Worm (Caenorhabditis elegans) whole organism, L4 larva: ENCODE measurements around the gene K01D12.10.

Experiments used
- D1046.2 ChIP-seq: fragments of 200-800 bp; sonication (Bioruptor generic); IDR thresholded peaks from 2 replicates; pipeline ENCODE4 v1.3.6; 2022; ENCODE audit warnings: missing genetic modification characterization, missing compliant biosample characterization
- F26F4.8 ChIP-seq: fragments of 200-800 bp; sonication (Bioruptor generic); conservative IDR thresholded peaks from 2 replicates; pipeline ENCODE4 v1.3.6; 2022; ENCODE audit warnings: missing genetic modification characterization, missing compliant biosample characterization
- F44E2.7 ChIP-seq: fragments of 200-800 bp; sonication (Bioruptor generic); IDR thresholded peaks from 2 replicates; pipeline ENCODE4 v2.1.2; 2022; ENCODE audit warnings: missing genetic modification characterization, missing compliant biosample characterization
- F49E8.2 ChIP-seq: sonication (generic microtip); optimal IDR thresholded peaks from 2 replicates; lab custom pipeline; 2016; ENCODE audit warnings: missing compliant biosample characterization, mild to moderate bottlenecking, missing genetic modification characterization, borderline replicate concordance
- Y48G9A.11 ChIP-seq: fragments of 200-800 bp; sonication (Bioruptor generic); IDR thresholded peaks from 2 replicates; pipeline ENCODE4 v1.3.6; 2022; ENCODE audit warnings: missing genetic modification reagents, missing genetic modification characterization, missing compliant biosample characterization
- Y5F2A.4 ChIP-seq: fragments of 200-800 bp; sonication (Bioruptor generic); optimal IDR thresholded peaks from 2 replicates; lab custom pipeline; 2018; ENCODE audit warnings: mild to moderate bottlenecking, missing genetic modification characterization, missing compliant biosample characterization
- aly-2 ChIP-seq: sonication (generic microtip); optimal IDR thresholded peaks from 2 replicates; lab custom pipeline; 2018; ENCODE audit warnings: missing biosample characterization, missing genetic modification characterization
- cey-2 ChIP-seq: sonication (generic microtip); optimal IDR thresholded peaks from 3 replicates; lab custom pipeline; 2017; ENCODE audit warnings: missing genetic modification characterization, mild to moderate bottlenecking, missing compliant biosample characterization, antibody characterized with exemption, borderline replicate concordance; ENCODE audit not compliant: insufficient read depth
- ctbp-1 ChIP-seq: fragments of 200-800 bp; sonication (Bioruptor generic); IDR thresholded peaks from 2 replicates; pipeline ENCODE4 v1.3.6; 2022; ENCODE audit warnings: missing genetic modification reagents, missing genetic modification characterization, missing compliant biosample characterization
- daf-16 ChIP-seq, 3 experiments: sonication (generic microtip); optimal IDR thresholded peaks; 2 replicates each; lab custom pipeline; 2016 to 2017; ENCODE audit warnings: missing genetic modification characterization in 3 of 3, missing genetic modification reagents in 3 of 3, mild to moderate bottlenecking in 2 of 3, missing compliant biosample characterization in 2 of 3, missing biosample characterization in 1 of 3, moderate library complexity in 1 of 3
- daf-19 ChIP-seq: fragments of 200-800 bp; sonication (Bioruptor generic); conservative IDR thresholded peaks from 2 replicates; pipeline ENCODE4 v1.3.6; 2022; ENCODE audit warnings: missing genetic modification characterization, missing compliant biosample characterization
- daf-8 ChIP-seq: fragments of 200-800 bp; sonication (Bioruptor generic); IDR thresholded peaks from 2 replicates; pipeline ENCODE4 v1.3.6; 2022; ENCODE audit warnings: missing genetic modification characterization, missing compliant biosample characterization
- dmd-9 ChIP-seq: fragments of 200-800 bp; sonication (Bioruptor generic); IDR thresholded peaks from 2 replicates; pipeline ENCODE4 v1.3.6; 2022; ENCODE audit warnings: missing genetic modification reagents, missing genetic modification characterization, missing compliant biosample characterization
- dve-1 ChIP-seq: sonication (generic microtip); optimal IDR thresholded peaks from 2 replicates; lab custom pipeline; 2017; ENCODE audit warnings: antibody characterized with exemption, mild to moderate bottlenecking, missing genetic modification characterization, missing compliant biosample characterization; ENCODE audit not compliant: insufficient read depth
- gei-8 ChIP-seq: fragments of 200-800 bp; sonication (Bioruptor generic); optimal IDR thresholded peaks from 2 replicates; lab custom pipeline; 2018; ENCODE audit warnings: mild to moderate bottlenecking, missing genetic modification characterization, missing compliant biosample characterization
- lin-1 ChIP-seq: fragments of 200-800 bp; sonication (Bioruptor generic); IDR thresholded peaks from 2 replicates; pipeline ENCODE4 v1.3.6; 2022; ENCODE audit warnings: missing genetic modification reagents, missing genetic modification characterization, missing compliant biosample characterization
- lin-15B ChIP-seq: fragments of 150-350 bp; sonication (generic microtip); optimal IDR thresholded peaks from 3 replicates; lab custom pipeline; 2014; ENCODE audit warnings: missing biosample characterization, missing genetic modification characterization
- lin-29 ChIP-seq: fragments of 200-800 bp; sonication (Bioruptor generic); IDR thresholded peaks from 2 replicates; pipeline ENCODE4 v1.3.6; 2022; ENCODE audit warnings: missing genetic modification reagents, missing genetic modification characterization, missing compliant biosample characterization
- lin-39 ChIP-seq: fragments of 150-350 bp; optimal IDR thresholded peaks from 2 replicates; lab custom pipeline; 2014; ENCODE audit warnings: missing biosample characterization, missing genetic modification reagents, missing genetic modification characterization
- lir-3 ChIP-seq: sonication (generic microtip); optimal IDR thresholded peaks from 2 replicates; lab custom pipeline; 2016; ENCODE audit warnings: mild to moderate bottlenecking, missing genetic modification characterization, missing compliant biosample characterization
- nhr-111 ChIP-seq: fragments of 200-800 bp; sonication (Bioruptor generic); optimal IDR thresholded peaks from 2 replicates; lab custom pipeline; 2018; ENCODE audit warnings: mild to moderate bottlenecking, missing genetic modification characterization, missing compliant biosample characterization
- nhr-25 ChIP-seq: sonication (generic microtip); optimal IDR thresholded peaks from 2 replicates; lab custom pipeline; 2017; ENCODE audit warnings: missing genetic modification characterization, mild to moderate bottlenecking, missing compliant biosample characterization, antibody characterized with exemption, moderate library complexity, borderline replicate concordance; ENCODE audit not compliant: insufficient read depth
- nhr-41 ChIP-seq: fragments of 200-800 bp; sonication (Bioruptor generic); IDR thresholded peaks from 2 replicates; pipeline ENCODE4 v1.3.6; 2022; ENCODE audit warnings: missing genetic modification reagents, missing genetic modification characterization, missing compliant biosample characterization
- nhr-42 ChIP-seq: fragments of 200-800 bp; sonication (Bioruptor generic); IDR thresholded peaks from 2 replicates; pipeline ENCODE4 v1.3.6; 2022; ENCODE audit warnings: missing genetic modification characterization, missing compliant biosample characterization
- nhr-6 ChIP-seq: fragments of 150-350 bp; optimal IDR thresholded peaks from 2 replicates; lab custom pipeline; 2014; ENCODE audit warnings: missing biosample characterization, missing genetic modification characterization
- nhr-76 ChIP-seq: fragments of 150-350 bp; optimal IDR thresholded peaks from 2 replicates; lab custom pipeline; 2014; ENCODE audit warnings: missing biosample characterization, missing genetic modification characterization
- pqm-1 ChIP-seq: sonication (generic microtip); optimal IDR thresholded peaks from 2 replicates; lab custom pipeline; 2017; ENCODE audit warnings: missing biosample characterization, missing genetic modification characterization
- skn-1 ChIP-seq: fragments of 150-350 bp; optimal IDR thresholded peaks from 2 replicates; lab custom pipeline; 2014; ENCODE audit warnings: missing biosample characterization, missing genetic modification characterization
- unc-130 ChIP-seq: sonication (generic microtip); optimal IDR thresholded peaks from 2 replicates; lab custom pipeline; 2016; ENCODE audit warnings: missing genetic modification reagents, missing genetic modification characterization, missing compliant biosample characterization
- zfp-2 ChIP-seq: sonication (generic microtip); optimal IDR thresholded peaks from 2 replicates; lab custom pipeline; 2016; ENCODE audit warnings: mild to moderate bottlenecking, missing genetic modification characterization, missing compliant biosample characterization
- zfp-3 ChIP-seq: fragments of 200-800 bp; sonication (Bioruptor generic); conservative IDR thresholded peaks from 2 replicates; pipeline ENCODE4 v1.3.6; 2022; ENCODE audit warnings: missing genetic modification reagents, missing genetic modification characterization, missing compliant biosample characterization
- ztf-11 ChIP-seq: fragments of 150-350 bp; optimal IDR thresholded peaks from 2 replicates; lab custom pipeline; 2014; ENCODE audit warnings: missing biosample characterization, missing genetic modification characterization

Gene K01D12.10

DNA sequence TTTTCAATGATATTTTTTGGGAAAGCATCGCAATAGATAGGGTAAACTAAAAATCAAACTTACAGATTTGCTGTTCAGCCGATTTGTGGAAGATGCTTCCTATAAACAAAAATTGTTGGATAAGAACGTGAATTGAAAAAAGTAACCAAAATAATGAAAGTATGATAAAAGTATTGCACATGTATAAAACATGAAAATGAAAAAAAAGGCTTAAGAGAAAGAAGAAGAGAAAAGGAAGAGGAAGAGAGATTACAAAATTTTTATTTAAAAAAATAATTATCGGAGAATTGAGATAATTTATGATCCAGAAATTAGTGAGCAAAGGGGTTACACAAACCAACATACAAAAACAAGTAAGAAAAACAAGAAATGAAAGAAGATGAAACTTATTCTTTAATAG is 35.4 kb downstream of the K01D12.10 start, which contains the start of gene pals-37:
Gene pals-37 (minus strand): TSS at position 101 of the 400 bp plus-strand sequence.
- TF ChIP-seq zfp-3 (no peak), zfp-2 (tag; lab: Kevin White, UChicago) (no peak), daf-8 (GFP tag; lab: Robert Waterston, UW) (no peak)

DNA sequence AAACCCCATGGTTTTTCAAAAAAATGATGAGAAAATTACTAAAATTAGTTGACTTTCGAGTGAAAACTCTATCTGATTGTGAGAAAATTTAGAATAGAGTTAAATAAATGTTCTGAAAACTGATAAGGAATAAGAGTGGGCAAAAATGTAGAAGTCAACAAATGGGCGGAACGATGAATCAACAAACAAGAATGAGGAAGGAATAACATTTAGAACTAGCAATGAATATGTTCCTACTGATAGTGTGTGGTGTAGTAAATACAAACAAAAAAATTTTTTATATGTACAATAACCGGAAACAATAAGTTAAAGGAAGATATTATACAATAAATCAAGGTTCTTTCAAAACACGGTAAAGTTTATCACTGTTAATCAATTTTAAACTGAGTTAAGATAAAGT is 37.7 kb downstream of the K01D12.10 start, which contains the start of gene pals-39:
Gene pals-39 (minus strand): TSS at position 101 of the 400 bp plus-strand sequence.
- no peak for TF ChIP-seq daf-16 (GFP tag; optimal IDR thresholded peaks at IDR 0.05; lab: Kevin White, UChicago)
- TF ChIP-seq daf-16 (tag; optimal IDR thresholded peaks at IDR 0.05; lab: Kevin White, UChicago): peak; percentile 64
- no peak for TF ChIP-seq ztf-11 (tag; lab: Kevin White, UChicago)
- TF ChIP-seq Y48G9A.11 (GFP tag; lab: Robert Waterston, UW): no peak
- TF ChIP-seq nhr-41 (GFP tag; lab: Robert Waterston, UW): no peak
- TF ChIP-seq cey-2 (tag; lab: Kevin White, UChicago): no peak
- TF ChIP-seq F26F4.8 (GFP tag; lab: Robert Waterston, UW): no peak
- peak; percentile 21 for TF ChIP-seq pqm-1

DNA sequence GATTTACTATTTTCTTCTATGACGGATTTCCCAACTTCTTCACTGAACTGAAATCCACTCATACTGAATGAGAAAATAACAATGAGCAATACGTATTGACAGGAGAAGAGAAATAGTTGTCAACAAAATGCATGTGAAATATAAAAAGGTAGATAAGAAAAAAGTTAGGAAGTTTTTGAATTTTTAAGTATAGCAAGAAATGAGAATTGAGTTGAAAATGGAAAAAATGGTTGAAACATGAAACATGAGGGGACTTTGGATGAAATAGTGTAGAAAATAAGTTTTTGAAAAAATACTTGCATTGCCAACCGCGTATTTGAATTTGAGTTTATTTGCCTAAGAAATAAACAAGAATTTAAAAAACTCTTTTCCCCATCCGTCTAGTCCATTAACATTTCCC is 40.9 kb downstream of the K01D12.10 start, which contains the start of the genes pals-38 and C54D10.9:
Gene pals-38 (minus strand): TSS at position 101 of the 400 bp plus-strand sequence.
Gene C54D10.9 (plus strand): TSS at position 259 of the 400 bp plus-strand sequence.
- TF ChIP-seq Y5F2A.4 (GFP tag; lab: Kevin White, UChicago): no peak
- no peak for TF ChIP-seq nhr-111 (GFP tag; lab: Kevin White, UChicago)
- no peak for TF ChIP-seq Y48G9A.11 (GFP tag; lab: Robert Waterston, UW)
- no peak for TF ChIP-seq lin-15B (tag; lab: Kevin White, UChicago)
- no peak for TF ChIP-seq nhr-42
- no peak for TF ChIP-seq lir-3
- no peak for TF ChIP-seq unc-130 (GFP tag; lab: Kevin White, UChicago)
- no peak for TF ChIP-seq daf-19 (GFP tag; lab: Robert Waterston, UW)
- no peak for TF ChIP-seq skn-1 (tag; lab: Kevin White, UChicago)
- TF ChIP-seq pqm-1: no peak
- TF ChIP-seq nhr-76: no peak
- TF ChIP-seq D1046.2 (GFP tag; lab: Robert Waterston, UW): no peak
- no peak for TF ChIP-seq lin-39 (tag; lab: Kevin White, UChicago)
- TF ChIP-seq nhr-6 (tag; lab: Kevin White, UChicago): no peak
- TF ChIP-seq ctbp-1: no peak
- no peak for TF ChIP-seq aly-2 (tag; lab: Kevin White, UChicago)
- TF ChIP-seq daf-8 (GFP tag; lab: Robert Waterston, UW): no peak
- no peak for TF ChIP-seq F44E2.7 (GFP tag; lab: Robert Waterston, UW)

DNA sequence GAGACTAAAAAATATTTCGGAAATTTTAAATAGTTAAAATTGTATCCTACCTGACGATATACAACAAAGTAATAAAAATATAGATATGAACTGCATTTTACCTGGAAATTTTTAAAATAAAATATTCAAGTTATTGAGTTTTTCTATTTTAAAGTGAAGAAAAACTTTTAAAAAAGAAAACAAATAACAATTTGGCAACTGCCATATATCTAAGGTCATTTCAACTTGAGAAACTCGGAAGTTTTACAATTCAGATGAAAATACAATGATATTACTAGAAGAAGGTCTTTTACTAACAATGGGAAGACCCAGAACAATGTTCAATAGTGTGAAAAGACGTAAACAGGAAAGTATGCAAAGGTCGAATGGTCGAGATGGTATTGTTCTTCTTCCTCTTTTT is 43.9 kb downstream of the K01D12.10 start, which contains the start of gene C54D10.10:
Gene C54D10.10 (minus strand): TSS at position 101 of the 400 bp plus-strand sequence.
- TF ChIP-seq nhr-25 (tag; lab: Kevin White, UChicago): no peak
- no peak for TF ChIP-seq nhr-42
- no peak for TF ChIP-seq lin-15B (tag; lab: Kevin White, UChicago)
- no peak for TF ChIP-seq dve-1 (tag; lab: Kevin White, UChicago)
- TF ChIP-seq dmd-9: no peak
- TF ChIP-seq lin-1 (GFP tag; lab: Robert Waterston, UW): no peak
- no peak for TF ChIP-seq nhr-76
- no peak for TF ChIP-seq Y48G9A.11 (GFP tag; lab: Robert Waterston, UW)
- TF ChIP-seq lin-29 (GFP tag; lab: Robert Waterston, UW): no peak
- TF ChIP-seq nhr-41 (GFP tag; lab: Robert Waterston, UW): no peak
- TF ChIP-seq gei-8 (GFP tag; lab: Kevin White, UChicago): no peak
- no peak for TF ChIP-seq F49E8.2 (tag; lab: Kevin White, UChicago)
